Worm (Caenorhabditis elegans) whole organism, late embryonic: Measurements from ENCODE around the gene R02F2.7.

Experiments used
- C08G9.2 ChIP-seq: sonication (generic microtip); optimal IDR thresholded peaks from 2 replicates; lab custom pipeline; 2016; ENCODE audit warnings: mild to moderate bottlenecking, missing genetic modification characterization, moderate library complexity, missing compliant biosample characterization
- C38D4.7 ChIP-seq: fragments of 200-800 bp; sonication (Bioruptor generic); optimal IDR thresholded peaks from 2 replicates; lab custom pipeline; 2018; ENCODE audit warnings: mild to moderate bottlenecking, missing genetic modification characterization, moderate library complexity, missing compliant biosample characterization
- F13H6.1 ChIP-seq: sonication (generic microtip); optimal IDR thresholded peaks from 2 replicates; lab custom pipeline; 2016; ENCODE audit warnings: missing genetic modification characterization, missing compliant biosample characterization
- ahr-1 ChIP-seq: sonication (generic microtip); optimal IDR thresholded peaks from 2 replicates; lab custom pipeline; 2016; ENCODE audit warnings: missing genetic modification characterization, missing compliant biosample characterization
- ceh-14 ChIP-seq: sonication (generic microtip); optimal IDR thresholded peaks from 2 replicates; lab custom pipeline; 2016; ENCODE audit warnings: missing genotype, missing genetic modification characterization, missing compliant biosample characterization
- ceh-18 ChIP-seq: sonication (generic microtip); optimal IDR thresholded peaks from 2 replicates; lab custom pipeline; 2016; ENCODE audit warnings: missing genetic modification characterization, missing compliant biosample characterization
- ceh-2 ChIP-seq: sonication (generic microtip); optimal IDR thresholded peaks from 2 replicates; lab custom pipeline; 2016; ENCODE audit warnings: missing genotype, missing genetic modification characterization, missing compliant biosample characterization
- ceh-31 ChIP-seq: sonication (generic microtip); optimal IDR thresholded peaks from 2 replicates; lab custom pipeline; 2016; ENCODE audit warnings: missing genetic modification characterization, missing compliant biosample characterization
- ceh-45 ChIP-seq: fragments of 200-800 bp; sonication (Bioruptor generic); IDR thresholded peaks from 2 replicates; pipeline ENCODE4 v1.3.6; 2022; ENCODE audit warnings: missing genetic modification reagents, missing genetic modification characterization, missing compliant biosample characterization
- dmd-4 ChIP-seq: sonication (generic microtip); optimal IDR thresholded peaks from 2 replicates; lab custom pipeline; 2016; ENCODE audit warnings: borderline replicate concordance, missing genetic modification characterization, missing compliant biosample characterization
- dve-1 ChIP-seq: sonication (generic microtip); optimal IDR thresholded peaks from 2 replicates; lab custom pipeline; 2017; ENCODE audit warnings: antibody characterized with exemption, mild to moderate bottlenecking, missing genetic modification characterization, missing compliant biosample characterization
- ets-4 ChIP-seq: sonication (generic microtip); optimal IDR thresholded peaks from 2 replicates; lab custom pipeline; 2016; ENCODE audit warnings: missing genetic modification characterization, missing compliant biosample characterization
- eyg-1 ChIP-seq: sonication (generic microtip); optimal IDR thresholded peaks from 2 replicates; lab custom pipeline; 2016; ENCODE audit warnings: missing genotype, missing genetic modification characterization, missing compliant biosample characterization
- fax-1 ChIP-seq: sonication (generic microtip); optimal IDR thresholded peaks from 2 replicates; lab custom pipeline; 2016; ENCODE audit warnings: missing genotype, missing genetic modification characterization, missing compliant biosample characterization
- fkh-6 ChIP-seq: sonication (generic microtip); optimal IDR thresholded peaks from 2 replicates; lab custom pipeline; 2016; ENCODE audit warnings: missing genetic modification characterization, missing compliant biosample characterization
- hlh-13 ChIP-seq: fragments of 200-800 bp; sonication (Bioruptor generic); optimal IDR thresholded peaks from 2 replicates; lab custom pipeline; 2018; ENCODE audit warnings: mild to moderate bottlenecking, missing genetic modification characterization, missing compliant biosample characterization
- hlh-30 ChIP-seq: sonication (generic microtip); optimal IDR thresholded peaks from 2 replicates; lab custom pipeline; 2017; ENCODE audit warnings: antibody characterized with exemption, missing genetic modification characterization, missing compliant biosample characterization; ENCODE audit not compliant: insufficient read depth
- hlh-6 ChIP-seq: sonication (generic microtip); optimal IDR thresholded peaks from 2 replicates; lab custom pipeline; 2016; ENCODE audit warnings: missing genotype, missing genetic modification characterization, missing compliant biosample characterization
- lim-6 ChIP-seq: sonication (generic microtip); optimal IDR thresholded peaks from 2 replicates; lab custom pipeline; 2016; ENCODE audit warnings: missing genetic modification characterization, missing compliant biosample characterization
- lin-11 ChIP-seq: fragments of 200-800 bp; sonication (Bioruptor generic); optimal IDR thresholded peaks from 2 replicates; lab custom pipeline; 2018; ENCODE audit warnings: mild to moderate bottlenecking, missing genetic modification characterization, missing compliant biosample characterization
- nhr-11 ChIP-seq: fragments of 150-350 bp; optimal IDR thresholded peaks from 2 replicates; lab custom pipeline; 2014; ENCODE audit warnings: missing biosample characterization, missing genetic modification characterization
- nhr-232 ChIP-seq: sonication (generic microtip); optimal IDR thresholded peaks from 2 replicates; lab custom pipeline; 2016; ENCODE audit warnings: missing genetic modification characterization, missing compliant biosample characterization
- npax-4 ChIP-seq: sonication (generic microtip); optimal IDR thresholded peaks from 2 replicates; lab custom pipeline; 2016; ENCODE audit warnings: missing genetic modification characterization, missing compliant biosample characterization
- pag-3 ChIP-seq: sonication (generic microtip); optimal IDR thresholded peaks from 2 replicates; lab custom pipeline; 2016; ENCODE audit warnings: missing compliant biosample characterization, missing genetic modification characterization, borderline replicate concordance
- pax-1 ChIP-seq: fragments of 150-350 bp; optimal IDR thresholded peaks from 2 replicates; lab custom pipeline; 2014; ENCODE audit warnings: missing biosample characterization, missing genetic modification characterization
- pha-2 ChIP-seq: sonication (generic microtip); optimal IDR thresholded peaks from 2 replicates; lab custom pipeline; 2017; ENCODE audit warnings: mild to moderate bottlenecking, missing genetic modification characterization, missing compliant biosample characterization
- pqm-1 ChIP-seq: sonication (generic microtip); optimal IDR thresholded peaks from 2 replicates; lab custom pipeline; 2016; ENCODE audit warnings: missing genetic modification characterization, missing compliant biosample characterization
- ref-2 ChIP-seq: sonication (generic microtip); optimal IDR thresholded peaks from 2 replicates; lab custom pipeline; 2016; ENCODE audit warnings: missing genetic modification characterization, missing compliant biosample characterization
- sdc-2 ChIP-seq: sonication (generic microtip); optimal IDR thresholded peaks from 2 replicates; lab custom pipeline; 2016; ENCODE audit warnings: missing genotype, missing genetic modification characterization, missing compliant biosample characterization
- sox-2 ChIP-seq: fragments of 200-800 bp; sonication (Bioruptor generic); IDR thresholded peaks from 2 replicates; pipeline ENCODE4 v1.3.6; 2022; ENCODE audit warnings: missing genetic modification reagents, missing genetic modification characterization, missing compliant biosample characterization
- tbx-2 ChIP-seq: sonication (generic microtip); optimal IDR thresholded peaks from 2 replicates; lab custom pipeline; 2016; ENCODE audit warnings: missing genetic modification characterization, missing compliant biosample characterization
- ttx-3 ChIP-seq: sonication (generic microtip); optimal IDR thresholded peaks from 2 replicates; lab custom pipeline; 2016; ENCODE audit warnings: missing genetic modification reagents, missing genetic modification characterization, missing compliant biosample characterization
- unc-3 ChIP-seq, 2 experiments: fragments of 200-800 bp in 1 of 2; sonication (Bioruptor generic) in 1 of 2; sonication (generic microtip) in 1 of 2; conservative IDR thresholded peaks in 1 of 2; optimal IDR thresholded peaks in 1 of 2; 2 replicates each; pipeline versions ENCODE4 v1.3.6 to Lab custom; 2016 to 2022; ENCODE audit warnings: missing compliant biosample characterization in 2 of 2, missing genetic modification characterization in 2 of 2, missing genetic modification reagents in 1 of 2
- unc-42 ChIP-seq: sonication (generic microtip); optimal IDR thresholded peaks from 2 replicates; lab custom pipeline; 2016; ENCODE audit warnings: missing genotype, missing genetic modification characterization, missing compliant biosample characterization
- unc-55 ChIP-seq: sonication (generic microtip); optimal IDR thresholded peaks from 2 replicates; lab custom pipeline; 2017; ENCODE audit warnings: missing biosample characterization, missing genetic modification reagents, missing genetic modification characterization
- zip-5 ChIP-seq: sonication (generic microtip); optimal IDR thresholded peaks from 2 replicates; lab custom pipeline; 2016; ENCODE audit warnings: missing genetic modification characterization, missing compliant biosample characterization

R02F2.7 gene

ce11 chrIII:5483738-5484315 lies at the start of gene R02F2.7, which contains the start of gene R02F2.4:
Gene R02F2.7, minus strand, starts transcription at chrIII:5483773.
Gene R02F2.4, plus strand, starts transcription at chrIII:5484289.
- TF ChIP-seq ttx-3 (no peak), ceh-18 (no peak), nhr-232 (tag; lab: Kevin White, UChicago) (no peak), ref-2 (tag; lab: Kevin White, UChicago) (no peak), F13H6.1 (no peak), dve-1 (no peak), ceh-14 (no peak), sox-2 (no peak)

- TF ChIP-seq lin-11 (tag; lab: Kevin White, UChicago) (no peak), unc-55 (GFP tag; lab: Kevin White, UChicago) (no peak), F13H6.1 (no peak), ref-2 (tag; lab: Kevin White, UChicago) (no peak), C08G9.2 (tag; lab: Kevin White, UChicago) (no peak), ceh-14 (no peak), dmd-4 (tag; lab: Kevin White, UChicago) (no peak), npax-4 (tag; lab: Kevin White, UChicago) (no peak), C38D4.7 (no peak), pqm-1 (tag; lab: Kevin White, UChicago) (no peak), fkh-6 (tag; lab: Kevin White, UChicago) (no peak), ets-4 (no peak), ceh-2 (tag; lab: Kevin White, UChicago) (no peak)
These were observed 42.4 kb upstream of the R02F2.7 start, which contains the start of gene dex-1 for ce11 chrIII:5525973-5526372. Gene dex-1, plus strand, starts transcription at chrIII:5526104.

- TF ChIP-seq dve-1 (no peak), ceh-31 (tag; lab: Kevin White, UChicago) (no peak), pax-1 (tag; lab: Kevin White, UChicago) (no peak), nhr-11 (no peak), sdc-2 (tag; lab: Kevin White, UChicago) (no peak)
These were observed 38.4 kb upstream of the R02F2.7 start, which contains the start of gene D1044.4 for ce11 chrIII:5521930-5522329. Gene D1044.4, minus strand, starts transcription at chrIII:5522030.

ce11 chrIII:5517423-5517822 lies 33.9 kb upstream of the R02F2.7 start, which contains the start of gene nekl-4:
Gene nekl-4, minus strand, starts transcription at chrIII:5517523.
- no peak for TF ChIP-seq fax-1
- no peak for TF ChIP-seq unc-55 (GFP tag; lab: Kevin White, UChicago)
- TF ChIP-seq hlh-6 = no peak
- no peak for TF ChIP-seq nhr-11
- no peak for TF ChIP-seq eyg-1 (tag; lab: Kevin White, UChicago)
- TF ChIP-seq npax-4 (tag; lab: Kevin White, UChicago) = no peak
- no peak for TF ChIP-seq ceh-45
- TF ChIP-seq unc-3 (GFP tag; conservative IDR thresholded peaks at IDR 0.05; lab: Robert Waterston, UW) = no peak
- no peak for TF ChIP-seq unc-3 (tag; optimal IDR thresholded peaks at IDR 0.05; lab: Kevin White, UChicago)
- TF ChIP-seq pag-3 (tag; lab: Kevin White, UChicago) = no peak
- TF ChIP-seq unc-42 (tag; lab: Kevin White, UChicago) = no peak
- TF ChIP-seq zip-5 = no peak
- no peak for TF ChIP-seq hlh-13 (GFP tag; lab: Kevin White, UChicago)
- no peak for TF ChIP-seq pha-2 (tag; lab: Kevin White, UChicago)
- no peak for TF ChIP-seq dve-1
- no peak for TF ChIP-seq ahr-1 (tag; lab: Kevin White, UChicago)
- no peak for TF ChIP-seq tbx-2
- TF ChIP-seq ttx-3 = no peak
- no peak for TF ChIP-seq hlh-30 (tag; lab: Kevin White, UChicago)
- TF ChIP-seq lim-6 (tag; lab: Kevin White, UChicago) = no peak
